Worm (Caenorhabditis elegans): ENCODE data around the gene srxa-4.

srxa-4 gene

ce11 chrV:7414909-7415308 lies 5.4 kb upstream of the srxa-4 start, which contains the start of gene F18E3.12:
Gene F18E3.12 (plus strand): TSS chrV:7414985.
- no peak for TF ChIP-seq unc-39 (tag; optimal IDR thresholded peaks at IDR 0.05)
- TF ChIP-seq ama-1 (optimal IDR thresholded peaks at IDR 0.05) = peak; percentile 77

ce11 chrV:7415780-7416428 lies 4.4 kb upstream of the srxa-4 start, which contains the start of gene F18E3.13:
Gene F18E3.13 (plus strand): TSS chrV:7416164.
- TF ChIP-seq C34F6.9 (tag; optimal IDR thresholded peaks at IDR 0.05) (no peak), aly-2 (tag; optimal IDR thresholded peaks at IDR 0.05) (no peak), unc-39 (tag; optimal IDR thresholded peaks at IDR 0.05) (no peak), nhr-77 (tag; optimal IDR thresholded peaks at IDR 0.05) (no peak), sem-4 (tag; optimal IDR thresholded peaks at IDR 0.05) (peak; percentile 48), mab-5 (tag; optimal IDR thresholded peaks at IDR 0.05) (no peak), blmp-1 (tag; optimal IDR thresholded peaks at IDR 0.05; ENCODE audit: insufficient read depth) (peak; percentile 94), ztf-4 (tag; optimal IDR thresholded peaks at IDR 0.05) (no peak), nhr-129 (tag; optimal IDR thresholded peaks at IDR 0.05) (peak; percentile 69), lsy-2 (tag; optimal IDR thresholded peaks at IDR 0.05) (peak in 1 of 2 experiments; percentile 25), nhr-25 (tag; optimal IDR thresholded peaks at IDR 0.05) (peak; percentile 93), R02D3.7 (tag; optimal IDR thresholded peaks at IDR 0.05) (no peak), nhr-6 (tag; optimal IDR thresholded peaks at IDR 0.05) (peak; percentile 63), fos-1 (tag; optimal IDR thresholded peaks at IDR 0.05) (peak; percentile 21), lin-39 (tag; optimal IDR thresholded peaks at IDR 0.05) (no peak), sma-3 (GFP tag; optimal IDR thresholded peaks at IDR 0.05) (peak; percentile 94), nhr-23 (tag; optimal IDR thresholded peaks at IDR 0.05) (no peak), Y55F3AM.14 (GFP tag; optimal IDR thresholded peaks at IDR 0.05) (peak; percentile 46), sma-9 (GFP tag; optimal IDR thresholded peaks at IDR 0.05) (peak; percentile 95), sma-9 (tag; optimal IDR thresholded peaks at IDR 0.05) (no peak), nhr-21 (tag; optimal IDR thresholded peaks at IDR 0.05) (peak; percentile 97), F13H6.1 (tag; optimal IDR thresholded peaks at IDR 0.05) (peak; percentile 35), nhr-11 (tag; optimal IDR thresholded peaks at IDR 0.05) (no peak), ama-1 (optimal IDR thresholded peaks at IDR 0.05) (peak; percentile 86), mdl-1 (tag; optimal IDR thresholded peaks at IDR 0.05) (peak; percentile 7 to 63), egl-27 (tag; optimal IDR thresholded peaks at IDR 0.05) (peak; percentile 65), alr-1 (tag; optimal IDR thresholded peaks at IDR 0.05) (no peak)

DNA sequence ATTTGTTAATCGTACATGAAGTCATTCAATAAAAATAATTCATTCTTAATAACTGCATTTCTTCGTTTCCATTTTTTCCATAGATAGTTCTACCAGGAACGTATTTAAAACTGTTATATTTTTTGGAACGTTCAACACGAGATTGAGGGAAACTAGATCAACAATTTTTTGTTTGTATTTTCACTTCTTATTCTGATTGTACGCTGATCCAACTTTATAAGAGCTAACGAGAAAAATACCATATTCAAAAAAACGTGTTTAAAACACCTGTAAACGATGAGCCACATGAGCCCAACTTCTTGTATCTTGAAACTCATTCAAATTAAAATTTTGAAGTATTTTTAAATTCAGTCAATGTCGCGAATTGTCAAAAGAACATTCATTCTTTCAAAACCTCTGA lies 3.7 kb upstream of the srxa-4 start:
- TF ChIP-seq sma-3 (GFP tag; optimal IDR thresholded peaks at IDR 0.05) (peak; percentile 1), nhr-21 (tag; optimal IDR thresholded peaks at IDR 0.05) (peak; percentile 31), nhr-10 (tag; optimal IDR thresholded peaks at IDR 0.05) (no peak)

- TF ChIP-seq aly-2 (tag; optimal IDR thresholded peaks at IDR 0.05) = no peak
- TF ChIP-seq nhr-25 (tag; optimal IDR thresholded peaks at IDR 0.05) = peak; percentile 51
These were observed 3.1 kb upstream of the srxa-4 start, which contains the start of gene srw-67 for ce11 chrV:7417018-7417716. Gene srw-67 (plus strand): TSS chrV:7417660.

DNA sequence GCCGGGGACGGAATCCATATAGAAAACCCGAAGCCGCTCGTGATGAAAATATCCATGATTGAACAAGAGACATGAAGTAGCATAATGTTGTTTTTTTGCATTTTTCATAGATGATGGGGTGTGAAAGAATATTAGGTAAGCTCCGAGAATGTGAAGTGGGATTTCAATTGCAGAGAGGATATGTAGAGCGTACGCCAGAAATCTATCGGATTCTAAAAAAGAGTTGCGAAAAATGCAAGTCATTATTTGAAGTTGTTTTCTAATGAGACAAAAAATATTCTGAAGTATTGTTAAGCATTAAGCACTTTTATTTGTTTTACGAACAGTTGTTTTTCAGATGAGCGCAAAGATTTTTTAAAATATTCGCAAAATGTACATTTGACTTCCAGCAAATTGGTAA lies 4.1 kb downstream of the srxa-4 start, which contains the start of gene F18E3.10:
Gene F18E3.10, minus strand, starts transcription at position 101 of the 400 bp plus-strand sequence.
- TF ChIP-seq snpc-4 (tag; optimal IDR thresholded peaks at IDR 0.05) = no peak
- TF ChIP-seq lin-39 (tag; optimal IDR thresholded peaks at IDR 0.05) = no peak

DNA sequence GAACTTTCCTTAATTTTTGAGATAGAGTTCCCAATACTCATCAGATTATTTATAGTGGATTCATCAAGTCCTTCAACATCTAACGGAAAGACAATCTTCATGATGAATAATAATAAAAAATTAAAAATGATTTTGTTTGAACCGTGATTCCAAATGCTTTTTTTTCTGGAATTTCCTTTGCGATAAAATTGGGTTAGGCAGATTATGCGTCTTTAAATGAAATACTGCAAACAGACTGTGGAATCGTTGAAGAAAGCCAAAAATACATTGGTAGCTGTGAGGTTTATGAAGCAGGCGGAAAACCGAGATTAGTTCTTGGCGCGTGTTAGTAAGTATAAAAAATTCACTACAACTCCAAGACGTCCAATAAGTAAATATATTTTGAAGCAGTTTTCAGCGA lies 6.3 kb downstream of the srxa-4 start, which contains the start of gene srw-68:
Gene srw-68, minus strand, starts transcription at position 101 of the 400 bp plus-strand sequence.
- TF ChIP-seq alr-1 (tag; optimal IDR thresholded peaks at IDR 0.05) (no peak), lin-11 (tag; optimal IDR thresholded peaks at IDR 0.05) (no peak)

Data from whole organism, L2 larva.